Worm (Caenorhabditis elegans): ENCODE data around the gene nspg-10.

nspg-10 gene

ce11 chrIV:4568402-4568891 is 37.1 kb upstream of the nspg-10 start, which contains the start of gene F28E10.1:
Gene F28E10.1, plus strand, starts transcription at chrIV:4568841.
- TF ChIP-seq madf-10 (tag; optimal IDR thresholded peaks at IDR 0.05) (no peak), ceh-27 (GFP tag; optimal IDR thresholded peaks at IDR 0.05) (peak; percentile 4)

- TF ChIP-seq zfh-2 (GFP tag; conservative IDR thresholded peaks at IDR 0.05) (peak; percentile 72), hlh-26 (GFP tag; conservative IDR thresholded peaks at IDR 0.05) (no peak), ztf-3 (GFP tag; optimal IDR thresholded peaks at IDR 0.05) (no peak), unc-130 (GFP tag; optimal IDR thresholded peaks at IDR 0.05) (no peak), egrh-3 (GFP tag; IDR thresholded peaks at IDR 0.05) (peak; percentile 21; the same call in 1 of the 2 replicates)
Measured at ce11 chrIV:4570599-4570998, 35.0 kb upstream of the nspg-10 start.

ce11 chrIV:4574051-4574450 is 31.5 kb upstream of the nspg-10 start:
- TF ChIP-seq nfya-1 (tag; optimal IDR thresholded peaks at IDR 0.05; ENCODE audit: borderline replicate concordance, insufficient read depth) (no peak), dpff-1 (tag; optimal IDR thresholded peaks at IDR 0.05) (no peak), ceh-100 (GFP tag; IDR thresholded peaks at IDR 0.05) (no peak), aptf-3 (GFP tag; IDR thresholded peaks at IDR 0.05) (no peak), xnd-1 (tag; optimal IDR thresholded peaks at IDR 0.05) (no peak), F33H1.4 (GFP tag; IDR thresholded peaks at IDR 0.05) (no peak), bed-2 (GFP tag; IDR thresholded peaks at IDR 0.05) (no peak), B0035.1 (tag; optimal IDR thresholded peaks at IDR 0.05) (no peak)

ce11 chrIV:4576847-4577246 is 28.7 kb upstream of the nspg-10 start:
- TF ChIP-seq F49E8.2 (tag; optimal IDR thresholded peaks at IDR 0.05; ENCODE audit: insufficient read depth): no peak

ce11 chrIV:4579472-4579871 is 26.1 kb upstream of the nspg-10 start:
- TF ChIP-seq T07F8.4 (tag; optimal IDR thresholded peaks at IDR 0.05) (no peak), B0019.2 (GFP tag; conservative IDR thresholded peaks at IDR 0.05) (no peak), C06A6.2 (GFP tag; conservative IDR thresholded peaks at IDR 0.05) (no peak), K12H6.12 (tag; optimal IDR thresholded peaks at IDR 0.05) (no peak), hmg-1.2 (GFP tag; IDR thresholded peaks at IDR 0.05) (no peak), snpc-1.1 (tag; optimal IDR thresholded peaks at IDR 0.05; ENCODE audit: insufficient read depth) (no peak), hlh-26 (GFP tag; conservative IDR thresholded peaks at IDR 0.05) (no peak), chd-7 (tag; optimal IDR thresholded peaks at IDR 0.05) (no peak)

ce11 chrIV:4585991-4586390 is 19.6 kb upstream of the nspg-10 start:
- TF ChIP-seq Y53F4B.3 (GFP tag; IDR thresholded peaks at IDR 0.05) (no peak), snpc-1.1 (tag; optimal IDR thresholded peaks at IDR 0.05; ENCODE audit: insufficient read depth) (no peak)

ce11 chrIV:4587532-4587931 is 18.1 kb upstream of the nspg-10 start:
- TF ChIP-seq ztf-25 (GFP tag; IDR thresholded peaks at IDR 0.05) (no peak), aptf-3 (GFP tag; IDR thresholded peaks at IDR 0.05) (no peak), F57A8.1 (GFP tag; optimal IDR thresholded peaks at IDR 0.05) (no peak), mcd-1 (GFP tag; IDR thresholded peaks at IDR 0.05) (no peak), pha-4 (tag; optimal IDR thresholded peaks at IDR 0.05) (no peak)

All from whole organism, young adult.